Worm (Caenorhabditis elegans): ENCODE measurements around the gene ZK1320.11.

The ZK1320.11 gene

ce11 chrII:9624110-9624695 lies 43.2 kb upstream of the ZK1320.11 start, which contains the start of the genes dnj-20 and ZK1307.8:
TSS of gene dnj-20 (minus strand) at chrII:9624176.
TSS of gene ZK1307.8 (plus strand) at chrII:9624613.
- peak; percentile 9 for TF ChIP-seq elt-2 (tag; optimal IDR thresholded peaks at IDR 0.05)
- no peak for TF ChIP-seq mec-3 (tag; optimal IDR thresholded peaks at IDR 0.05; ENCODE audit: borderline replicate concordance)
- no peak for TF ChIP-seq sox-2 (GFP tag; IDR thresholded peaks at IDR 0.05)
- TF ChIP-seq pqm-1 (tag; optimal IDR thresholded peaks at IDR 0.05), result no peak
- TF ChIP-seq ceh-14 (tag; optimal IDR thresholded peaks at IDR 0.05), result no peak
- no peak for TF ChIP-seq tbx-2 (tag; optimal IDR thresholded peaks at IDR 0.05)
- TF ChIP-seq madf-2 (tag; optimal IDR thresholded peaks at IDR 0.05), result no peak

ce11 chrII:9625930-9626329 lies 41.5 kb upstream of the ZK1320.11 start:
- TF ChIP-seq ttx-3 (tag; optimal IDR thresholded peaks at IDR 0.05) (no peak), lin-11 (tag; optimal IDR thresholded peaks at IDR 0.05) (no peak), ztf-16 (tag; optimal IDR thresholded peaks at IDR 0.05) (no peak), gmeb-2 (tag; optimal IDR thresholded peaks at IDR 0.05) (no peak), K02D7.2 (tag; optimal IDR thresholded peaks at IDR 0.05) (no peak), hlh-13 (GFP tag; optimal IDR thresholded peaks at IDR 0.05) (no peak), pax-1 (tag; optimal IDR thresholded peaks at IDR 0.05) (no peak), ceh-24 (tag; optimal IDR thresholded peaks at IDR 0.05) (no peak), nhr-11 (tag; optimal IDR thresholded peaks at IDR 0.05) (no peak), odd-2 (tag; optimal IDR thresholded peaks at IDR 0.05) (no peak)

- no peak for TF ChIP-seq pax-1 (tag; optimal IDR thresholded peaks at IDR 0.05)
- TF ChIP-seq ttx-3 (tag; optimal IDR thresholded peaks at IDR 0.05), result no peak
- no peak for TF ChIP-seq unc-3 (GFP tag; conservative IDR thresholded peaks at IDR 0.05)
- TF ChIP-seq unc-3 (tag; optimal IDR thresholded peaks at IDR 0.05), result no peak
- TF ChIP-seq hlh-15 (tag; optimal IDR thresholded peaks at IDR 0.05), result no peak
- no peak for TF ChIP-seq zip-5 (tag; optimal IDR thresholded peaks at IDR 0.05)
- no peak for TF ChIP-seq tbx-7 (tag; optimal IDR thresholded peaks at IDR 0.05)
- TF ChIP-seq ets-4 (tag; optimal IDR thresholded peaks at IDR 0.05), result no peak
- no peak for TF ChIP-seq C38D4.7 (GFP tag; optimal IDR thresholded peaks at IDR 0.05)
- TF ChIP-seq F13H6.1 (tag; optimal IDR thresholded peaks at IDR 0.05), result no peak
- no peak for TF ChIP-seq C08G9.2 (tag; optimal IDR thresholded peaks at IDR 0.05)
- TF ChIP-seq pag-3 (tag; optimal IDR thresholded peaks at IDR 0.05; ENCODE audit: borderline replicate concordance), result no peak
- TF ChIP-seq nfya-1 (tag; optimal IDR thresholded peaks at IDR 0.05), result no peak
- no peak for TF ChIP-seq gmeb-2 (tag; optimal IDR thresholded peaks at IDR 0.05)
- no peak for TF ChIP-seq madf-2 (tag; optimal IDR thresholded peaks at IDR 0.05)
- no peak for TF ChIP-seq unc-42 (tag; optimal IDR thresholded peaks at IDR 0.05)
- no peak for TF ChIP-seq eyg-1 (tag; optimal IDR thresholded peaks at IDR 0.05)
Observed at ce11 chrII:9636300-9636699, 31.1 kb upstream of the ZK1320.11 start, which contains the start of gene ZK1307.7. TSS of gene ZK1307.7 (plus strand) at chrII:9636600.

ce11 chrII:9644438-9644837 lies 23.0 kb upstream of the ZK1320.11 start, which contains the start of gene fzr-1:
TSS of gene fzr-1 (minus strand) at chrII:9644466.
- TF ChIP-seq sox-2 (GFP tag; IDR thresholded peaks at IDR 0.05) (no peak), elt-2 (tag; optimal IDR thresholded peaks at IDR 0.05) (peak; percentile 16)

- TF ChIP-seq fkh-6 (tag; optimal IDR thresholded peaks at IDR 0.05) (no peak), fax-1 (tag; optimal IDR thresholded peaks at IDR 0.05) (no peak), unc-3 (GFP tag; conservative IDR thresholded peaks at IDR 0.05) (no peak), unc-3 (tag; optimal IDR thresholded peaks at IDR 0.05) (no peak), ceh-45 (GFP tag; IDR thresholded peaks at IDR 0.05) (no peak), ceh-18 (tag; optimal IDR thresholded peaks at IDR 0.05) (no peak), C08G9.2 (tag; optimal IDR thresholded peaks at IDR 0.05) (no peak), ceh-6 (GFP tag; optimal IDR thresholded peaks at IDR 0.05) (no peak), pat-9 (tag; optimal IDR thresholded peaks at IDR 0.05) (no peak), ceh-24 (tag; optimal IDR thresholded peaks at IDR 0.05) (no peak), nfya-1 (tag; optimal IDR thresholded peaks at IDR 0.05) (no peak), ceh-31 (tag; optimal IDR thresholded peaks at IDR 0.05) (no peak), elt-2 (tag; optimal IDR thresholded peaks at IDR 0.05) (peak; percentile 46), sdc-2 (tag; optimal IDR thresholded peaks at IDR 0.05) (no peak), elt-4 (tag; optimal IDR thresholded peaks at IDR 0.05) (no peak), unc-42 (tag; optimal IDR thresholded peaks at IDR 0.05) (no peak), zip-5 (tag; optimal IDR thresholded peaks at IDR 0.05) (no peak), rnt-1 (tag; optimal IDR thresholded peaks at IDR 0.05) (peak; percentile 77), K09A11.1 (tag; optimal IDR thresholded peaks at IDR 0.05; ENCODE audit: insufficient read depth) (no peak), unc-55 (GFP tag; optimal IDR thresholded peaks at IDR 0.05) (peak; percentile 39), unc-86 (tag; optimal IDR thresholded peaks at IDR 0.05) (no peak)
Observed at ce11 chrII:9644940-9645634, 22.3 kb upstream of the ZK1320.11 start.
